Worm (Caenorhabditis elegans) whole organism, L1 larva: Measurements from ENCODE around the gene srx-98.

Experiments
- F16B12.6 ChIP-seq: fragments of 150-350 bp; optimal IDR thresholded peaks from 2 replicates; lab custom pipeline; 2014; ENCODE audit warnings: missing biosample characterization, missing genetic modification characterization
- alr-1 ChIP-seq: fragments of 200-800 bp; sonication (Bioruptor generic); optimal IDR thresholded peaks from 2 replicates; lab custom pipeline; 2018; ENCODE audit warnings: borderline replicate concordance, mild to moderate bottlenecking, missing genetic modification characterization, missing compliant biosample characterization
- blmp-1 ChIP-seq: fragments of 150-350 bp; optimal IDR thresholded peaks from 2 replicates; lab custom pipeline; 2014; ENCODE audit warnings: missing biosample characterization, missing genetic modification characterization
- ceh-63 ChIP-seq: fragments of 200-800 bp; sonication (Bioruptor generic); optimal IDR thresholded peaks from 2 replicates; lab custom pipeline; 2018; ENCODE audit warnings: mild to moderate bottlenecking, missing genetic modification characterization, missing compliant biosample characterization
- ceh-88 ChIP-seq: fragments of 200-800 bp; sonication (Bioruptor generic); IDR thresholded peaks from 2 replicates; pipeline ENCODE4 v1.3.6; 2022; ENCODE audit warnings: missing genetic modification characterization, missing compliant biosample characterization
- dsc-1 ChIP-seq: sonication (generic microtip); optimal IDR thresholded peaks from 2 replicates; lab custom pipeline; 2016; ENCODE audit warnings: mild to moderate bottlenecking, missing genetic modification characterization, missing compliant biosample characterization
- efl-1 ChIP-seq, 4 experiments: fragments of 150-350 bp; optimal IDR thresholded peaks in 3 of 4; peaks in 1 of 4; 1 replicate in 1 of 4; 2 replicates in 3 of 4; lab custom pipeline; 2014; ENCODE audit warnings: missing biosample characterization in 2 of 4, missing genetic modification characterization in 2 of 4, missing genetic modification reagents in 2 of 4
- egl-13 ChIP-seq: sonication (generic microtip); optimal IDR thresholded peaks from 2 replicates; lab custom pipeline; 2016; ENCODE audit warnings: missing genotype, missing genetic modification reagents, missing genetic modification characterization, missing compliant biosample characterization
- elt-2 ChIP-seq: sonication (generic microtip); optimal IDR thresholded peaks from 2 replicates; lab custom pipeline; 2016; ENCODE audit warnings: missing genetic modification characterization, mild to moderate bottlenecking, inconsistent platforms, missing compliant biosample characterization, missing genetic modification reagents
- ets-5 ChIP-seq: fragments of 200-800 bp; sonication (Bioruptor generic); IDR thresholded peaks from 2 replicates; pipeline ENCODE4 v1.3.6; 2022; ENCODE audit warnings: missing genetic modification characterization, missing compliant biosample characterization
- fkh-10 ChIP-seq: sonication (generic microtip); optimal IDR thresholded peaks from 2 replicates; lab custom pipeline; 2017; ENCODE audit warnings: missing biosample characterization, missing genetic modification reagents, missing genetic modification characterization
- fkh-8 ChIP-seq: sonication (generic microtip); optimal IDR thresholded peaks from 2 replicates; lab custom pipeline; 2016; ENCODE audit warnings: mild to moderate bottlenecking, missing genetic modification characterization, missing compliant biosample characterization
- fos-1 ChIP-seq: fragments of 150-350 bp; optimal IDR thresholded peaks from 2 replicates; lab custom pipeline; 2014; ENCODE audit warnings: missing biosample characterization, missing genetic modification characterization
- hlh-17 ChIP-seq: fragments of 200-800 bp; sonication (Bioruptor generic); optimal IDR thresholded peaks from 2 replicates; lab custom pipeline; 2018; ENCODE audit warnings: missing genetic modification characterization, mild to moderate bottlenecking, missing compliant biosample characterization, moderate library complexity, borderline replicate concordance
- hlh-4 ChIP-seq: sonication (generic microtip); optimal IDR thresholded peaks from 2 replicates; lab custom pipeline; 2016; ENCODE audit warnings: mild to moderate bottlenecking, missing genetic modification characterization, missing compliant biosample characterization
- hpl-2 ChIP-seq: fragments of 150-350 bp; optimal IDR thresholded peaks from 2 replicates; lab custom pipeline; 2014; ENCODE audit warnings: missing biosample characterization, missing genetic modification reagents, missing genetic modification characterization
- lin-15B ChIP-seq: fragments of 150-350 bp; sonication (generic microtip); optimal IDR thresholded peaks from 3 replicates; lab custom pipeline; 2014; ENCODE audit warnings: missing biosample characterization, missing genetic modification characterization
- lin-35 ChIP-seq, 2 experiments: fragments of 150-350 bp; optimal IDR thresholded peaks; 2 replicates each; lab custom pipeline; 2014; ENCODE audit warnings: missing biosample characterization in 2 of 2, missing genetic modification characterization in 2 of 2, missing genetic modification reagents in 2 of 2
- lsy-2 ChIP-seq, 2 experiments: fragments of 150-350 bp; optimal IDR thresholded peaks; 2 replicates each; lab custom pipeline; 2014; ENCODE audit warnings: missing biosample characterization in 2 of 2, missing genetic modification characterization in 2 of 2
- mab-9 ChIP-seq: fragments of 200-800 bp; sonication (Bioruptor generic); IDR thresholded peaks from 2 replicates; pipeline ENCODE4 v1.3.6; 2022; ENCODE audit warnings: missing genetic modification reagents, missing genetic modification characterization, missing compliant biosample characterization
- mdl-1 ChIP-seq, 2 experiments: fragments of 150-350 bp; optimal IDR thresholded peaks; 2 replicates each; lab custom pipeline; 2014 to 2017; ENCODE audit warnings: missing biosample characterization in 2 of 2, missing genetic modification characterization in 2 of 2, inconsistent platforms in 1 of 2
- mef-2 ChIP-seq: fragments of 150-350 bp; optimal IDR thresholded peaks from 2 replicates; lab custom pipeline; 2014; ENCODE audit warnings: missing biosample characterization, missing genetic modification characterization
- mep-1 ChIP-seq: fragments of 150-350 bp; optimal IDR thresholded peaks from 2 replicates; lab custom pipeline; 2014; ENCODE audit warnings: missing biosample characterization, missing genetic modification characterization
- nhr-11 ChIP-seq: fragments of 150-350 bp; optimal IDR thresholded peaks from 2 replicates; lab custom pipeline; 2014; ENCODE audit warnings: missing biosample characterization, missing genetic modification characterization
- nhr-12 ChIP-seq: sonication (generic microtip); optimal IDR thresholded peaks from 2 replicates; lab custom pipeline; 2017; ENCODE audit warnings: missing biosample characterization, missing genetic modification characterization
- nhr-237 ChIP-seq: fragments of 150-350 bp; optimal IDR thresholded peaks from 2 replicates; lab custom pipeline; 2014; ENCODE audit warnings: missing biosample characterization, missing genetic modification characterization
- nhr-28 ChIP-seq: fragments of 150-350 bp; optimal IDR thresholded peaks from 2 replicates; lab custom pipeline; 2014; ENCODE audit warnings: missing biosample characterization, missing genetic modification characterization
- nhr-47 ChIP-seq: sonication (generic microtip); optimal IDR thresholded peaks from 2 replicates; lab custom pipeline; 2016; ENCODE audit warnings: mild to moderate bottlenecking, missing genetic modification characterization, moderate library complexity, missing compliant biosample characterization
- nhr-71 ChIP-seq: sonication (generic microtip); optimal IDR thresholded peaks from 2 replicates; lab custom pipeline; 2016; ENCODE audit warnings: mild to moderate bottlenecking, missing genetic modification characterization, moderate library complexity, missing compliant biosample characterization
- nhr-76 ChIP-seq: sonication (generic microtip); optimal IDR thresholded peaks from 2 replicates; lab custom pipeline; 2017; ENCODE audit warnings: missing biosample characterization, missing genetic modification characterization
- pag-3 ChIP-seq: sonication (generic microtip); optimal IDR thresholded peaks from 2 replicates; lab custom pipeline; 2017; ENCODE audit warnings: missing genetic modification characterization, mild to moderate bottlenecking, missing compliant biosample characterization, antibody characterized with exemption, borderline replicate concordance; ENCODE audit not compliant: insufficient read depth
- skn-1 ChIP-seq: fragments of 150-350 bp; optimal IDR thresholded peaks from 2 replicates; lab custom pipeline; 2014; ENCODE audit warnings: missing biosample characterization, missing genetic modification characterization
- snpc-4 ChIP-seq: fragments of 150-350 bp; optimal IDR thresholded peaks from 2 replicates; lab custom pipeline; 2014; ENCODE audit warnings: missing biosample characterization, missing genetic modification characterization
- sox-4 ChIP-seq: sonication (generic microtip); optimal IDR thresholded peaks from 2 replicates; lab custom pipeline; 2016; ENCODE audit warnings: missing genetic modification characterization, missing compliant biosample characterization
- sptf-1 ChIP-seq: fragments of 150-350 bp; optimal IDR thresholded peaks from 2 replicates; lab custom pipeline; 2014; ENCODE audit warnings: missing biosample characterization, missing genetic modification characterization
- sup-37 ChIP-seq: fragments of 200-800 bp; sonication (Bioruptor generic); optimal IDR thresholded peaks from 2 replicates; lab custom pipeline; 2018; ENCODE audit warnings: mild to moderate bottlenecking, missing genetic modification characterization, missing compliant biosample characterization
- tlp-1 ChIP-seq: fragments of 150-350 bp; optimal IDR thresholded peaks from 2 replicates; lab custom pipeline; 2014; ENCODE audit warnings: missing biosample characterization, missing genetic modification characterization
- unc-130 ChIP-seq: fragments of 150-350 bp; optimal IDR thresholded peaks from 2 replicates; lab custom pipeline; 2017; ENCODE audit warnings: missing biosample characterization, missing genetic modification characterization, inconsistent platforms
- unc-30 ChIP-seq: sonication (generic microtip); optimal IDR thresholded peaks from 2 replicates; lab custom pipeline; 2017; ENCODE audit warnings: missing biosample characterization, missing genetic modification characterization
- vab-15 ChIP-seq: sonication (generic microtip); optimal IDR thresholded peaks from 2 replicates; lab custom pipeline; 2017; ENCODE audit warnings: missing genotype, mild to moderate bottlenecking, missing genetic modification characterization, missing compliant biosample characterization
- zip-4 ChIP-seq: fragments of 200-800 bp; sonication (Bioruptor generic); optimal IDR thresholded peaks from 2 replicates; lab custom pipeline; 2018; ENCODE audit warnings: mild to moderate bottlenecking, missing genetic modification characterization, moderate library complexity, missing compliant biosample characterization
- ztf-4 ChIP-seq: fragments of 150-350 bp; optimal IDR thresholded peaks from 2 replicates; lab custom pipeline; 2014; ENCODE audit warnings: missing biosample characterization, missing genetic modification characterization

srx-98 gene

DNA sequence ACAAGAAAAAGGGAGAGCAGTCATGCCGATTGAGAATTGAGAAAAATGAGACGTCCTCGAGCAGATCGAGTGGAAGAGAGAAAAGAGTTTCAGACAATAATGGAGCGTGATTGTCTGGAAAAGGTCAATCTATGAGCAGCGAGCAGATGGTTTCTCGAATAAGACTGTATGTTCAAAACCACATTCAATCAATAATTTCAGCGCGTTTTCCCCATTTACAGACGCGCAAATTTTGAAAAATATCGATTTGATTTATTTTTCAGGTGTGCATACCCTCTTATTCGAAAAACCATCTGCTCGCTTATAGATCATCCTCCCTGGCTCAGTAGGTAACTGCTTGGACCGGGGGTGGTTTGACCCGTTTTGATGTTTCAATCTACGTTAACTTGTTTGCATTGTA, 31.6 kb downstream of the srx-98 start, which contains the start of gene fbxb-31:
fbxb-31 (minus strand) TSS at position 101 of the 400 bp plus-strand sequence.
- TF ChIP-seq lsy-2 (tag; optimal IDR thresholded peaks at IDR 0.05; lab: Kevin White, UChicago): no peak
- no peak for TF ChIP-seq vab-15 (tag; lab: Kevin White, UChicago)
- TF ChIP-seq ets-5: no peak
- no peak for TF ChIP-seq zip-4 (GFP tag; lab: Kevin White, UChicago)
- TF ChIP-seq nhr-11 (tag; lab: Kevin White, UChicago): no peak
- TF ChIP-seq ceh-88: no peak
- TF ChIP-seq F16B12.6: no peak
- TF ChIP-seq mdl-1 (tag; optimal IDR thresholded peaks at IDR 0.05; lab: Kevin White, UChicago): no peak
- no peak for TF ChIP-seq sox-4 (tag; lab: Kevin White, UChicago)
- no peak for TF ChIP-seq nhr-71 (tag; lab: Kevin White, UChicago)
- TF ChIP-seq nhr-237: no peak
- no peak for TF ChIP-seq unc-130 (tag; lab: Kevin White, UChicago)
- no peak for TF ChIP-seq unc-30 (tag; lab: Kevin White, UChicago)
- no peak for TF ChIP-seq hlh-4 (tag; lab: Kevin White, UChicago)
- no peak for TF ChIP-seq mab-9 (GFP tag; lab: Robert Waterston, UW)
- TF ChIP-seq fos-1 (tag; lab: Kevin White, UChicago): no peak
- no peak for TF ChIP-seq fkh-10 (GFP tag; lab: Kevin White, UChicago)

- TF ChIP-seq egl-13: no peak
- no peak for TF ChIP-seq nhr-28 (tag; lab: Kevin White, UChicago)
- TF ChIP-seq ceh-88: no peak
- no peak for TF ChIP-seq zip-4 (GFP tag; lab: Kevin White, UChicago)
- TF ChIP-seq dsc-1 (tag; lab: Kevin White, UChicago): no peak
- no peak for TF ChIP-seq pag-3
- TF ChIP-seq sup-37 (GFP tag; lab: Kevin White, UChicago): no peak
- TF ChIP-seq efl-1 (optimal IDR thresholded peaks at IDR 0.05; lab: Kevin White, UChicago): no peak
- TF ChIP-seq efl-1 (GFP tag; optimal IDR thresholded peaks at IDR 0.05 in 1 of 2; lab: Kevin White, UChicago): no peak
- no peak for TF ChIP-seq unc-130 (tag; lab: Kevin White, UChicago)
- TF ChIP-seq ceh-63 (GFP tag; lab: Kevin White, UChicago): no peak
- no peak for TF ChIP-seq hpl-2 (GFP tag; lab: Kevin White, UChicago)
- no peak for TF ChIP-seq hlh-17
- TF ChIP-seq nhr-76 (tag; lab: Kevin White, UChicago): no peak
Measured at ce11 chrII:3634765-3635164, 36.1 kb downstream of the srx-98 start.

ce11 chrII:3630810-3631209, 40.0 kb downstream of the srx-98 start, which contains the start of gene M151.2:
Gene M151.2 (plus strand): TSS chrII:3631110.
- TF ChIP-seq mef-2: no peak
- TF ChIP-seq unc-30 (tag; lab: Kevin White, UChicago): no peak
- no peak for TF ChIP-seq elt-2 (tag; lab: Kevin White, UChicago)
- no peak for TF ChIP-seq mep-1
- no peak for TF ChIP-seq sup-37 (GFP tag; lab: Kevin White, UChicago)
- TF ChIP-seq fkh-8 (tag; lab: Kevin White, UChicago): no peak
- TF ChIP-seq tlp-1 (tag; lab: Kevin White, UChicago): no peak
- no peak for TF ChIP-seq lin-35 (GFP tag; optimal IDR thresholded peaks at IDR 0.05; lab: Kevin White, UChicago)
- no peak for TF ChIP-seq lsy-2 (tag; optimal IDR thresholded peaks at IDR 0.05; lab: Kevin White, UChicago)
- TF ChIP-seq mab-9 (GFP tag; lab: Robert Waterston, UW): no peak
- no peak for TF ChIP-seq nhr-47 (tag; lab: Kevin White, UChicago)
- no peak for TF ChIP-seq alr-1 (tag; lab: Kevin White, UChicago)
- TF ChIP-seq snpc-4 (tag; lab: Kevin White, UChicago): no peak
- TF ChIP-seq lin-15B (tag; lab: Kevin White, UChicago): no peak
- TF ChIP-seq egl-13: no peak
- no peak for TF ChIP-seq skn-1 (tag; lab: Kevin White, UChicago)
- TF ChIP-seq nhr-12 (tag; lab: Kevin White, UChicago): no peak
- no peak for TF ChIP-seq ztf-4 (tag; lab: Kevin White, UChicago)
- no peak for TF ChIP-seq blmp-1
- no peak for TF ChIP-seq sptf-1 (tag; lab: Kevin White, UChicago)
